Fruit fly (Drosophila melanogaster) whole organism, prepupa: ENCODE measurements around the gene Or23a.

Experiments used
- CG16779 ChIP-seq: fragments of 200-800 bp; sonication (Bioruptor generic); optimal IDR thresholded peaks from 3 replicates; lab custom pipeline; 2017; ENCODE audit warnings: missing biosample characterization, mild to moderate bottlenecking, missing genetic modification characterization
- dac ChIP-seq: fragments of 200-800 bp; sonication (Bioruptor generic); optimal IDR thresholded peaks from 2 replicates; lab custom pipeline; 2017; ENCODE audit warnings: missing biosample characterization, mild to moderate bottlenecking, missing genetic modification characterization

- TF ChIP-seq dac (GFP tag; lab: Kevin White, UChicago) (no peak), CG16779 (tag; lab: Kevin White, UChicago) (no peak)
These were observed 26.3 kb upstream of the Or23a start for dm6 chr2L:2627507-2627906.
